Fruit fly (Drosophila melanogaster): ENCODE results near the gene CG4730.

DNA sequence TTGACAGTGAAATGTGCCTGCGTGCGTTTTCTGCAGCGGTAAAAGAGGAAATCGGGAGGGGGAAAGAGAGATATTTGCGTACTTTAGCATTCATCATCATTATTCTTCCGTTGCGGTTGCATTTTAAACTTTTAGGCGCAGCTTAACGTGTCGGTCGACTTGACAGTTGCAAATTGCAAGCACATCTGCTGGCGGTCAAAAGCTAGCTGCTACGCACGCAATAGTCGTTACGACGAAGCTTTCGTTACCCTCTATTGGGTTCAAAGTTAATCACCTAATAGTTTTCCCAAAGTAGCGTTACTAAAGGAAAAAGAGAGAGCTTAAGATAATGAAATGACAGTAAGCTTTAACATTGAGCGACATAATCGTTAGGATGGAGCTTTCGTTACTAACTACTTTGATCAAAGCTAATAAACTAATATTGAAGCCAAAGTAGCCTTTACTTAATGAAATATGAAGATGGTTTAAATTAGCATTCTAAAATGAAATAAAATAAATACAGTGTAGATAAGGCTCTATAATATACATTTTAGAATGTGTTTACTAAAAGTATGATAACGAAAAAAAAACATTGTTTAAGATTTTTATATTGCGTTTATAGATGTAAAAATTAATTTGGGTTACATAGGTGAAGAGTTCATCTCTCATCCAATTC, 26.3 kb downstream of the CG4730 start:
- no peak for TF ChIP-seq cnc (optimal IDR thresholded peaks at IDR 0.05)
- TF ChIP-seq CG33017 (tag; optimal IDR thresholded peaks at IDR 0.05): peak; percentile 20
- TF ChIP-seq CG14711 (tag; optimal IDR thresholded peaks at IDR 0.05): no peak
- TF ChIP-seq CG7101 (tag; optimal IDR thresholded peaks at IDR 0.05): no peak
- peak; percentile 46 for TF ChIP-seq bab1 (GFP tag; optimal IDR thresholded peaks at IDR 0.05)
- no peak for TF ChIP-seq Clk (GFP tag; optimal IDR thresholded peaks at IDR 0.05)
- TF ChIP-seq CG7045 (GFP tag; optimal IDR thresholded peaks at IDR 0.05): no peak
- peak; percentile 87 for TF ChIP-seq tj (GFP tag; optimal IDR thresholded peaks at IDR 0.05)
- TF ChIP-seq Hr96 (GFP tag; optimal IDR thresholded peaks at IDR 0.05): no peak
- TF ChIP-seq CG1620 (GFP tag; optimal IDR thresholded peaks at IDR 0.05): no peak
- TF ChIP-seq ovo (GFP tag; optimal IDR thresholded peaks at IDR 0.05): peak; percentile 12

Data from whole organism, adult.